Fruit fly (Drosophila melanogaster) whole organism, pupa: ENCODE measurements around the gene Egfrap.

Source experiments
- CG10348 ChIP-seq: fragments of 200-800 bp; sonication (Bioruptor generic); IDR thresholded peaks from 2 replicates; pipeline ENCODE4 v1.3.6; 2022; ENCODE audit warnings: missing biosample characterization, missing genetic modification characterization
- CG12605 ChIP-seq: fragments of 200-800 bp; sonication (Bioruptor generic); IDR thresholded peaks from 2 replicates; pipeline ENCODE4 v1.3.6; 2022; ENCODE audit warnings: missing biosample characterization, missing genetic modification characterization
- CG13204 ChIP-seq: fragments of 200-800 bp; sonication (Bioruptor generic); optimal IDR thresholded peaks from 2 replicates; lab custom pipeline; 2018; ENCODE audit warnings: missing biosample characterization, mild to moderate bottlenecking, missing genetic modification characterization, moderate library complexity
- CG14655 ChIP-seq: fragments of 200-800 bp; sonication (Bioruptor generic); optimal IDR thresholded peaks from 3 replicates; lab custom pipeline; 2017; ENCODE audit warnings: mild to moderate bottlenecking, missing biosample characterization, missing genetic modification reagents, missing genetic modification characterization
- CG15710 ChIP-seq: fragments of 200-800 bp; sonication (Bioruptor generic); optimal IDR thresholded peaks from 2 replicates; lab custom pipeline; 2018; ENCODE audit warnings: missing biosample characterization, mild to moderate bottlenecking, missing genetic modification characterization, moderate library complexity
- CG17806 ChIP-seq: fragments of 200-800 bp; sonication (Bioruptor generic); optimal IDR thresholded peaks from 2 replicates; lab custom pipeline; 2018; ENCODE audit warnings: missing biosample characterization, mild to moderate bottlenecking, missing genetic modification characterization, moderate library complexity
- CG32121 ChIP-seq: fragments of 200-800 bp; sonication (Bioruptor generic); IDR thresholded peaks from 2 replicates; pipeline ENCODE4 v1.3.6; 2022; ENCODE audit warnings: missing biosample characterization, missing genetic modification characterization
- CG34367 ChIP-seq: fragments of 200-800 bp; sonication (Bioruptor generic); optimal IDR thresholded peaks from 2 replicates; lab custom pipeline; 2018; ENCODE audit warnings: missing biosample characterization, mild to moderate bottlenecking, missing genetic modification characterization
- CG4496 ChIP-seq: fragments of 200-800 bp; sonication (Bioruptor generic); IDR thresholded peaks from 3 replicates; pipeline ENCODE4 v1.3.6; 2022; ENCODE audit warnings: missing biosample characterization, missing genetic modification characterization
- CG8159 ChIP-seq: fragments of 200-800 bp; sonication (Bioruptor generic); optimal IDR thresholded peaks from 3 replicates; lab custom pipeline; 2018; ENCODE audit warnings: missing biosample characterization, mild to moderate bottlenecking, missing genetic modification characterization, moderate library complexity
- CG8301 ChIP-seq: fragments of 200-800 bp; sonication (Bioruptor generic); optimal IDR thresholded peaks from 2 replicates; lab custom pipeline; 2018; ENCODE audit warnings: missing biosample characterization, mild to moderate bottlenecking, missing genetic modification characterization
- CG9948 ChIP-seq: fragments of 200-800 bp; sonication (Bioruptor generic); optimal IDR thresholded peaks from 2 replicates; lab custom pipeline; 2018; ENCODE audit warnings: missing biosample characterization, mild to moderate bottlenecking, missing genetic modification characterization, moderate library complexity
- D1 ChIP-seq: fragments of 200-800 bp; sonication (Bioruptor generic); optimal IDR thresholded peaks from 2 replicates; lab custom pipeline; 2018; ENCODE audit warnings: missing biosample characterization, mild to moderate bottlenecking, missing genetic modification characterization, moderate library complexity
- EcR ChIP-seq: fragments of 200-800 bp; sonication (Bioruptor generic); optimal IDR thresholded peaks from 3 replicates; lab custom pipeline; 2019; ENCODE audit warnings: missing biosample characterization, missing genetic modification characterization, mild to moderate bottlenecking, moderate library complexity, missing genetic modification reagents
- Ets98B ChIP-seq: fragments of 200-800 bp; sonication (Bioruptor generic); IDR thresholded peaks from 2 replicates; pipeline ENCODE4 v1.3.6; 2022; ENCODE audit warnings: missing biosample characterization, missing genetic modification characterization
- Pif1A ChIP-seq: fragments of 200-800 bp; sonication (Bioruptor generic); optimal IDR thresholded peaks from 3 replicates; lab custom pipeline; 2016; ENCODE audit warnings: missing biosample characterization, missing genetic modification characterization
- Pif1B ChIP-seq: fragments of 200-800 bp; sonication (Bioruptor generic); optimal IDR thresholded peaks from 3 replicates; lab custom pipeline; 2016; ENCODE audit warnings: missing biosample characterization, missing genetic modification characterization
- Snoo ChIP-seq: fragments of 200-800 bp; sonication (Bioruptor generic); optimal IDR thresholded peaks from 3 replicates; lab custom pipeline; 2017; ENCODE audit warnings: missing biosample characterization, mild to moderate bottlenecking, missing genetic modification characterization, inconsistent platforms
- fd96Ca ChIP-seq: fragments of 200-800 bp; sonication (Bioruptor generic); IDR thresholded peaks from 3 replicates; pipeline ENCODE4 v1.3.6; 2022; ENCODE audit warnings: missing biosample characterization, missing genetic modification characterization
- gl ChIP-seq: fragments of 200-800 bp; sonication (Bioruptor generic); optimal IDR thresholded peaks from 2 replicates; lab custom pipeline; 2018; ENCODE audit warnings: missing biosample characterization, mild to moderate bottlenecking, missing genetic modification characterization
- rn ChIP-seq: fragments of 200-800 bp; sonication (Bioruptor generic); IDR thresholded peaks from 2 replicates; pipeline ENCODE4 v1.3.6; 2022; ENCODE audit warnings: missing biosample characterization, missing genetic modification characterization

The Egfrap gene

dm6 chr3L:5974575-5975421, 24.3 kb upstream of the Egfrap start:
- TF ChIP-seq fd96Ca (GFP tag; lab: Robert Waterston, UW): no peak
- TF ChIP-seq Snoo (tag; lab: Kevin White, UChicago): no peak
- TF ChIP-seq D1 (tag; lab: Kevin White, UChicago): no peak
- no peak for TF ChIP-seq CG14655 (GFP tag; lab: Kevin White, UChicago)
- no peak for TF ChIP-seq CG13204
- TF ChIP-seq Pif1A (GFP tag; lab: Kevin White, UChicago): no peak
- TF ChIP-seq CG9948: no peak
- no peak for TF ChIP-seq CG4496 (GFP tag; lab: Robert Waterston, UW)
- TF ChIP-seq CG32121 (GFP tag; lab: Robert Waterston, UW): no peak
- no peak for TF ChIP-seq gl (tag; lab: Kevin White, UChicago)
- no peak for TF ChIP-seq CG34367 (tag; lab: Kevin White, UChicago)
- TF ChIP-seq EcR: no peak

- no peak for TF ChIP-seq CG13204
- no peak for TF ChIP-seq gl (tag; lab: Kevin White, UChicago)
- TF ChIP-seq Pif1B: no peak
Measured at dm6 chr3L:5971440-5971839, 21.0 kb upstream of the Egfrap start.

- TF ChIP-seq D1 (tag; lab: Kevin White, UChicago): no peak
- no peak for TF ChIP-seq Snoo (tag; lab: Kevin White, UChicago)
- TF ChIP-seq CG10348 (GFP tag; lab: Robert Waterston, UW): no peak
- no peak for TF ChIP-seq CG17806
- no peak for TF ChIP-seq gl (tag; lab: Kevin White, UChicago)
- TF ChIP-seq, all 21 proteins: peak for 0
Measured at dm6 chr3L:5970169-5970568, 19.7 kb upstream of the Egfrap start.

dm6 chr3L:5969122-5969521, 18.7 kb upstream of the Egfrap start:
- TF ChIP-seq CG8301 (tag; lab: Kevin White, UChicago) (no peak), CG12605 (no peak), D1 (tag; lab: Kevin White, UChicago) (no peak), Ets98B (GFP tag; lab: Robert Waterston, UW) (no peak), rn (GFP tag; lab: Robert Waterston, UW) (no peak), CG10348 (GFP tag; lab: Robert Waterston, UW) (no peak), CG9948 (no peak), gl (tag; lab: Kevin White, UChicago) (no peak), EcR (no peak), CG17806 (no peak), CG34367 (tag; lab: Kevin White, UChicago) (no peak), CG13204 (no peak)

- TF ChIP-seq CG9948 (no peak), CG12605 (no peak), fd96Ca (GFP tag; lab: Robert Waterston, UW) (no peak), CG10348 (GFP tag; lab: Robert Waterston, UW) (no peak), Pif1B (no peak), CG34367 (tag; lab: Kevin White, UChicago) (no peak), rn (GFP tag; lab: Robert Waterston, UW) (no peak), CG8301 (tag; lab: Kevin White, UChicago) (no peak), EcR (no peak), CG8159 (tag; lab: Kevin White, UChicago) (no peak), CG17806 (no peak)
Measured at dm6 chr3L:5968695-5969094, 18.2 kb upstream of the Egfrap start.

- TF ChIP-seq CG32121 (GFP tag; lab: Robert Waterston, UW) (no peak), EcR (no peak), D1 (tag; lab: Kevin White, UChicago) (peak; percentile 8)
Measured at dm6 chr3L:5966850-5967418, 16.5 kb upstream of the Egfrap start.

dm6 chr3L:5964399-5964798, 13.9 kb upstream of the Egfrap start:
- TF ChIP-seq CG15710 (tag; lab: Kevin White, UChicago) (no peak), CG4496 (GFP tag; lab: Robert Waterston, UW) (peak; percentile 23; the same call in 1 of the 3 replicates)

- TF ChIP-seq CG17806 (peak; percentile 35), CG12605 (no peak), Ets98B (GFP tag; lab: Robert Waterston, UW) (no peak), CG8159 (tag; lab: Kevin White, UChicago) (peak; percentile 5), CG8301 (tag; lab: Kevin White, UChicago) (peak; percentile 19), CG9948 (no peak), CG10348 (GFP tag; lab: Robert Waterston, UW) (no peak), CG14655 (GFP tag; lab: Kevin White, UChicago) (peak; percentile 41), CG15710 (tag; lab: Kevin White, UChicago) (peak; percentile 13)
- TF ChIP-seq, all 21 proteins: peak for 5
Measured at dm6 chr3L:5958117-5958516, 7.7 kb upstream of the Egfrap start.
